Worm (Caenorhabditis elegans): Measurements from ENCODE around the gene F53H4.6.

F53H4.6 gene

DNA sequence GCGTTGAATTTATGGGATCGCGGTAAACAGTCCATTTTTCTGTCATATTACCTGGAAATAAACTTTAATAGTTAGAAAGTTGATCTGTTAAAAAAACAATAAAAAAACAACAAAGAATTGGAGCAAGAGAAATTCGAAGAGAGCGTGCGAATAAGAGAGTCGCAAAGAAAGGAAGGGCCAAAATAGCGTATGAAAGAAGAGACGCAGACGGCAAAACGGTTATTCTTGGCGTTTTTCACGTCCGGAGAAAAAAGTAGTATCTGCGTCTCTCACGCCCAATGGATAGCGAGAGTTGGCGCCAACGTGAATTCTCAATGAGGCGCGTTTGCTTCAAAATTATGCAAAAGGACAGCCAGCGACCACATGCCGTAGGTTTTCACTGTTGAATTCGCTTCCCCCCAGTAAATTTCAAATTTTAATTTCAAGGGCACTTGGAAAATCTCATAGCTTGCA, at the start of gene F53H4.6 (continued):
- TF ChIP-seq daf-12 (tag; optimal IDR thresholded peaks at IDR 0.05) = no peak
- TF ChIP-seq mes-2 (tag; optimal IDR thresholded peaks at IDR 0.05; ENCODE audit: poor library complexity, severe bottlenecking) = peak; percentile 50
- no peak for TF ChIP-seq snpc-4 (tag; optimal IDR thresholded peaks at IDR 0.05)
- no peak for TF ChIP-seq spr-3 (GFP tag; optimal IDR thresholded peaks at IDR 0.05)
- TF ChIP-seq zip-11 (GFP tag; IDR thresholded peaks at IDR 0.05) = no peak
- no peak for TF ChIP-seq nhr-111 (GFP tag; optimal IDR thresholded peaks at IDR 0.05)
- no peak for TF ChIP-seq ceh-20 (GFP tag; IDR thresholded peaks at IDR 0.05)
- no peak for TF ChIP-seq F10B5.3 (tag; optimal IDR thresholded peaks at IDR 0.05)
- TF ChIP-seq F37D6.2 (tag; optimal IDR thresholded peaks at IDR 0.05) = peak; percentile 19
- no peak for TF ChIP-seq pha-4 (GFP tag; IDR thresholded peaks at IDR 0.05)
- TF ChIP-seq pha-4 (tag; optimal IDR thresholded peaks at IDR 0.05) = no peak
- no peak for TF ChIP-seq ZK546.5 (tag; optimal IDR thresholded peaks at IDR 0.05)
- 0 out of 2 replicates have a peak, but pooled peaks have one; percentile 39 for TF ChIP-seq dmd-9 (GFP tag; IDR thresholded peaks at IDR 0.05)
- TF ChIP-seq ZK337.2 (GFP tag; IDR thresholded peaks at IDR 0.05) = no peak
- TF ChIP-seq lsy-2 (tag; optimal IDR thresholded peaks at IDR 0.05) = no peak
- TF ChIP-seq R02D3.7 (tag; optimal IDR thresholded peaks at IDR 0.05) = no peak
- no peak for TF ChIP-seq sdz-12 (GFP tag; optimal IDR thresholded peaks at IDR 0.05)
- TF ChIP-seq daf-16 (GFP tag; optimal IDR thresholded peaks at IDR 0.05) = no peak
- TF ChIP-seq daf-16 (tag; optimal IDR thresholded peaks at IDR 0.05) = no peak
- TF ChIP-seq ctbp-1 (GFP tag; IDR thresholded peaks at IDR 0.05) = no peak; the same call in 1 of the 2 replicates
- TF ChIP-seq Y48G9A.11 (GFP tag; IDR thresholded peaks at IDR 0.05) = no peak
- no peak for TF ChIP-seq zfp-2 (tag; optimal IDR thresholded peaks at IDR 0.05)
- peak; percentile 69 for TF ChIP-seq hmg-1.1 (GFP tag; IDR thresholded peaks at IDR 0.05)
- TF ChIP-seq nhr-237 (tag; optimal IDR thresholded peaks at IDR 0.05) = no peak

DNA sequence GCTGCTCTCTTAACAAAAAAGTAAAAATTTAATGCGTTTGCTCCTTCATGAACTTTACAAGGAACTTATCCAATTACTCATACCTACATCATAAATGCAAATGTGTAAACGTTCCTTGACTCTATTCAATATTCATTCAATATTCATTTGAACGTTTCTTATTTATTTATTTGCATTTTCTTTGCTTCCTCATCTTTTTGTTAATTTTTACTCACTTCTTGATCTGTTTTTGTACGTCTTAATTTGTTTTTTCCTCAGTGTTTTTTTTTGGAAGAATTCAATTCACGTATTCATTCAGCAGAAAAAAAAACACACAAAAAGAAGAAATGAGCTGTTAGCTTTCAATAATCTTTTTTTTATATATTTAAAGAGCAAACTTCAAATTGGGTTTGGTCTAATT, 42.4 kb upstream of the F53H4.6 start:
- TF ChIP-seq unc-62 (GFP tag; optimal IDR thresholded peaks at IDR 0.05 in 1 of 2) = peak in 1 of 2 experiments; percentile 89
- no peak for TF ChIP-seq unc-62 (tag; optimal IDR thresholded peaks at IDR 0.05)
- TF ChIP-seq snpc-4 (tag; optimal IDR thresholded peaks at IDR 0.05) = no peak

DNA sequence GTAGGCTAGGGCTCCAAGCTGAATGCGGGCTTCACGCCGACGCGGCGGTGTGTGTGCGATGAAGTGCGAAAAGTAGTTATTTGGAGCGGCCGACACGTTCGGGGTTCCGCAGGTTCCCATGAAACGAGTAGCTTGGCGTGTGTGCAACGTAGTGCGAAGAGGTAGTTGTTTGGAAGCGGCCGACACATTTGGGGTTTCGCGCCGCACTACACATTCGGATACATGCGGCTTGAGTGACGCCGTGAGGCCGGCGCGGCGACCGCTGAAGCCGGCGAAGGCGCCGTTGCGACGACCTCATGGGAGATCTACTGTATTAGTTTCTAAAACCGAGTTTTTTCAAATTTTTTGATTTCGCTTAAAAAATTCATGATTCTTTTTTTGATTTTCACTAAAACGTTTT, 40.8 kb upstream of the F53H4.6 start:
- no peak for TF ChIP-seq dpl-1 (GFP tag; optimal IDR thresholded peaks at IDR 0.05)
- TF ChIP-seq F44E2.7 (GFP tag; IDR thresholded peaks at IDR 0.05) = 0 out of 2 replicates have a peak, but pooled peaks have one; percentile 7
- TF ChIP-seq sdz-12 (GFP tag; optimal IDR thresholded peaks at IDR 0.05) = no peak
- TF ChIP-seq set-16 (GFP tag; IDR thresholded peaks at IDR 0.05) = peak; percentile 74

DNA sequence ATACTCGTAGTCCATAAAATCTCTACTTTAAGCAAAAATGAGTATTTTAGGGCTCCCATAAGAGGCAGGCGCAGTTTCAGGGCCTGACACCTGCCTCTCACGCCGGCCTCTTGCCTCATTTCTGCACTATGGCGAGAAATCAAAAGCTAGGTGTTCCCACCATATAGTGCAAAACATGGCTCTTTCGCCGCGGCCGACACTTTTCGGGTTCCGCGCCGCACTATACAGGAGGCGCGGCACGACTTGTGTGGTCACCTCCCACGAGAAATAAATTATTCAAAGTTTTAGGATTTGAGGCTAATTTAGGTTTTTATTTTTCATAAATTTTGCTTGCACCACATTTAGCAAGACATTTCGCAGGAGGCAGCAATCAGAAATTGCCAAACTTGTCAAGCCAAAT, 32.1 kb upstream of the F53H4.6 start:
- TF ChIP-seq set-16 (GFP tag; IDR thresholded peaks at IDR 0.05) = peak; percentile 15; the same call in 1 of the 2 replicates
- no peak for TF ChIP-seq skn-1 (tag; optimal IDR thresholded peaks at IDR 0.05)

DNA sequence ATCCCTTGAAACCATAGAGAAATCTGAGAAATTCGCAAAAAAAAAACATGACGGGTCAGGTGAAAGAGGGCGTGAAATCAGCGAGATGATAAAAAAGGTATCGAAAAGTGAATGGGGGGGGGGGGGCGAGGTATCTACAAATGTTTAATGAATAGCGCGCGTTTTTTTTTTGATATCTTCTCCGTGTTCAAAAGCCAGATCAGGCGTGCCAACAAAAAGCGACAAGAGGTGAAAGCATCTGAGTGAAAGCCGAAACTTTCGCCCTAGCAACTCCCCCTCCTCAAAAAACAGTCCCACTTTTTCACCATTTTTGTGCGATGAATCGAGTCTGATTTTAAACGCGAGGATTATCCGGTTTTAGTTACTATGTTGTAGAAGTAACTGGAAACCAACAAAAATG, 27.6 kb upstream of the F53H4.6 start:
- TF ChIP-seq nhr-102 (tag; optimal IDR thresholded peaks at IDR 0.05) (no peak), ceh-20 (GFP tag; IDR thresholded peaks at IDR 0.05) (no peak), hlh-11 (tag; optimal IDR thresholded peaks at IDR 0.05) (no peak), sdz-12 (GFP tag; optimal IDR thresholded peaks at IDR 0.05) (no peak), ZK546.5 (tag; optimal IDR thresholded peaks at IDR 0.05) (no peak), gei-8 (GFP tag; optimal IDR thresholded peaks at IDR 0.05) (no peak), zfp-3 (GFP tag; conservative IDR thresholded peaks at IDR 0.05) (no peak), ZK337.2 (GFP tag; IDR thresholded peaks at IDR 0.05) (no peak), tra-1 (GFP tag; IDR thresholded peaks at IDR 0.05) (no peak), dmd-9 (GFP tag; IDR thresholded peaks at IDR 0.05) (no peak), fkh-10 (GFP tag; optimal IDR thresholded peaks at IDR 0.05) (no peak), lim-7 (GFP tag; IDR thresholded peaks at IDR 0.05) (no peak), F49E8.2 (tag; optimal IDR thresholded peaks at IDR 0.05; ENCODE audit: borderline replicate concordance) (no peak), dmd-8 (GFP tag; IDR thresholded peaks at IDR 0.05) (no peak), ctbp-1 (GFP tag; IDR thresholded peaks at IDR 0.05) (no peak), lin-29 (GFP tag; IDR thresholded peaks at IDR 0.05) (no peak), mdl-1 (tag; optimal IDR thresholded peaks at IDR 0.05) (no peak), spr-1 (tag; optimal IDR thresholded peaks at IDR 0.05) (no peak), dmd-6 (GFP tag; IDR thresholded peaks at IDR 0.05) (no peak)
